Worm (Caenorhabditis elegans): Measurements from ENCODE around the gene pph-1.

The pph-1 gene

DNA sequence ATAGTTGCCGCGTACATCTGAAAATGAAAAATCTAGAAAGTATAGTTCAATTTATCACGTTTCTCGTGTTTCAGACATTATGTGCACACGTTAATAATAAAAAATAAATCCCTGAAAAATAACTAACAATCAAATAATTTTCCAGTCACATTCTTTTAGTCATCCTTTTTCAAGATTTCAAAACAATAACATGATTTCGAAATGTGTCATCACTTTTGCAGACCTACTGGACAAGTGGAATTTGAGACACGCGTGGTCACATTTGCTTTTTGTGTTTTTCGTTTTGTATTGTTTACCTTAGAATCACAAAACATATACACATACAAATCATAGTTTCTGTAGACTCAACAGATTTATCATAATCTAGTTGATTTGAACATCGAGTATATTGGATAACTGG lies 7.0 kb downstream of the pph-1 start:
- TF ChIP-seq unc-86 (tag; optimal IDR thresholded peaks at IDR 0.05): no peak
- TF ChIP-seq C08G9.2 (tag; optimal IDR thresholded peaks at IDR 0.05): no peak
- no peak for TF ChIP-seq pros-1 (tag; optimal IDR thresholded peaks at IDR 0.05)
- TF ChIP-seq nhr-11 (tag; optimal IDR thresholded peaks at IDR 0.05): no peak
- TF ChIP-seq eyg-1 (tag; optimal IDR thresholded peaks at IDR 0.05): no peak
- no peak for TF ChIP-seq nfya-1 (tag; optimal IDR thresholded peaks at IDR 0.05)
- no peak for TF ChIP-seq F13H6.1 (tag; optimal IDR thresholded peaks at IDR 0.05)
- TF ChIP-seq lim-6 (tag; optimal IDR thresholded peaks at IDR 0.05): no peak
- TF ChIP-seq ahr-1 (tag; optimal IDR thresholded peaks at IDR 0.05): no peak

DNA sequence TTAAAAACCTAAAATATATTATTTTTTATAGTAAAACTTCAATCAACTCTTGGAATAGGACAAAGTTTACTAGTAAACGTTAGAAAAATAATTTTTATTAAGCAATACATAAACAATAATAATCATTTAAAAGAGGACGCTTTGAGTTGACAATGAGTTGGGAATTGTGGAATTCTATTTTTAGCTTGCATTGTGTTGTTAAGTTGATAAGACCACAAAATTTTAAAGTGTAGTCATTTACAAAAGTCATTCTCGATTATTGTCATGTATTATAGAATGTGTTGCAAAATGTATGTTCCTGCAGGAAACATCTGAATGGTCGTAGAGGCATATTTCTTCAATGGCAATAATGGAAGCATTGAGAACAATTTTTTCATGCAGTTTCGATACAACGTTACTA lies 8.7 kb downstream of the pph-1 start:
- TF ChIP-seq ets-4 (tag; optimal IDR thresholded peaks at IDR 0.05) (no peak), unc-42 (tag; optimal IDR thresholded peaks at IDR 0.05) (no peak), unc-86 (tag; optimal IDR thresholded peaks at IDR 0.05) (no peak), pax-1 (tag; optimal IDR thresholded peaks at IDR 0.05) (no peak), gmeb-2 (tag; optimal IDR thresholded peaks at IDR 0.05) (no peak), hlh-8 (tag; optimal IDR thresholded peaks at IDR 0.05) (no peak), C08G9.2 (tag; optimal IDR thresholded peaks at IDR 0.05) (no peak), pqm-1 (tag; optimal IDR thresholded peaks at IDR 0.05) (no peak), unc-55 (GFP tag; optimal IDR thresholded peaks at IDR 0.05) (no peak), hlh-13 (GFP tag; optimal IDR thresholded peaks at IDR 0.05) (no peak), madf-2 (tag; optimal IDR thresholded peaks at IDR 0.05) (no peak), ceh-22 (tag; optimal IDR thresholded peaks at IDR 0.05) (no peak), ceh-31 (tag; optimal IDR thresholded peaks at IDR 0.05) (no peak), elt-4 (tag; optimal IDR thresholded peaks at IDR 0.05) (no peak), fkh-10 (GFP tag; optimal IDR thresholded peaks at IDR 0.05) (no peak)

DNA sequence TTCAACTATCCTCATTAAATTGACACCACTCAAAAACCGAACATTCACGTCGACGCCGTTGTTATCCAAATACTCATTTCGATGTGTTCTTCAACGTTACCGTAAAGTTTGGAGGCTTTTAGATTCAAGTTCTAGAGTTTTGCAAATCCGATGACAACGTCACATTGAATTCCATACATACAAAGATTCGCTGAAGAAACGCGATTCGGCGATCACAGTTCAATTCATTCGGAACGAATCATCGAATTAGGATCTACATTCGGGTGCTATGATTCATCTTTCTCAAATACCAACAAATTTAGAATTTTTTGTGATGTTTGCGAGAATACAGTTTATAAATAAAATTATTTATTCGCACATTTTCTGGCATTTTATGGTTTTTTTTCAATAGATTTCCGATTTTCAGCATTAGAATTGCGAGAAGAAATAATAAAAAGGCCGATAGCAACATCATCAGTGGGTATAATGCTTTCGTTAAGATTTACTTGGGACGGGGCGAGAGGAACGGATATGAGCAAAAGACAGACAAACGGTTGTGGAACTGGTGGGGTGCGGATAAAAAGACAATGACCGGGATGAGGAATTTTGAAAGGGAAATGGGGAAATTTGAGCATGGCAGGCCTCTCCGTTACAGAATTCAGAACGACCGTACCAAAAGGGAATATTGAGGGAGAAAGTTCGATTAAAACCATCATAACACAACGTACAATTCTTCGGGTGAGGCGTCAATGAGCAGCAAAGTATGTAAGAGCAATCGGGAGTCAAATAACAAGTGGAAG lies 9.7 kb downstream of the pph-1 start:
- peak; percentile 45 for TF ChIP-seq ama-1 (optimal IDR thresholded peaks at IDR 0.05)
- no peak for TF ChIP-seq nfya-1 (tag; optimal IDR thresholded peaks at IDR 0.05)

DNA sequence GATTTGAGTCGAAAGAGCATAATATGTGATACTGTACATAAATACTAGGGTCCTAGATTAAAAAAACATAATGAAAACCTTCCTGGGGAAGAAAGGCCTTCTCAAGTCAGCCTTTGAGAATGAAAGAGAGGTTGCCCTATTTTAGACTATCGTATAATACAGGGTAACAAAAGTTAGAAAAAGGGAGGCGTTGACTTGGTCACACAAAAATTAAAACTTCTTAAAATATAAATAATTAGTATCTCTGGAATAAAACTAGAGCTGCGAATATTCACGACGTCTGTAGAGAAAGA lies 10.2 kb downstream of the pph-1 start:
- TF ChIP-seq sox-2 (GFP tag; IDR thresholded peaks at IDR 0.05) (no peak), F13H6.1 (tag; optimal IDR thresholded peaks at IDR 0.05) (no peak), K09A11.1 (tag; optimal IDR thresholded peaks at IDR 0.05; ENCODE audit: insufficient read depth) (no peak), lin-11 (tag; optimal IDR thresholded peaks at IDR 0.05) (no peak), K02D7.2 (tag; optimal IDR thresholded peaks at IDR 0.05) (no peak), hlh-30 (tag; optimal IDR thresholded peaks at IDR 0.05; ENCODE audit: insufficient read depth) (no peak), elt-4 (tag; optimal IDR thresholded peaks at IDR 0.05) (no peak), ceh-30 (tag; optimal IDR thresholded peaks at IDR 0.05) (no peak), hlh-15 (tag; optimal IDR thresholded peaks at IDR 0.05) (no peak), ttx-3 (tag; optimal IDR thresholded peaks at IDR 0.05) (no peak), ztf-16 (tag; optimal IDR thresholded peaks at IDR 0.05) (no peak), eyg-1 (tag; optimal IDR thresholded peaks at IDR 0.05) (no peak), hlh-8 (tag; optimal IDR thresholded peaks at IDR 0.05) (no peak), ceh-45 (GFP tag; IDR thresholded peaks at IDR 0.05) (no peak), nfya-1 (tag; optimal IDR thresholded peaks at IDR 0.05) (no peak), npax-4 (tag; optimal IDR thresholded peaks at IDR 0.05) (no peak), Y22D7AL.16 (tag; optimal IDR thresholded peaks at IDR 0.05) (no peak), nhr-232 (tag; optimal IDR thresholded peaks at IDR 0.05) (no peak)

Data from whole organism, late embryonic.